Worm (Caenorhabditis elegans) whole organism, late embryonic: ENCODE measurements around the gene str-83.

ENCODE experiments used
- ceh-9 ChIP-seq: sonication (generic microtip); optimal IDR thresholded peaks from 2 replicates; lab custom pipeline; 2016; ENCODE audit warnings: mild to moderate bottlenecking, missing genetic modification characterization, inconsistent platforms, missing compliant biosample characterization
- mec-3 ChIP-seq: sonication (generic microtip); optimal IDR thresholded peaks from 2 replicates; lab custom pipeline; 2016; ENCODE audit warnings: borderline replicate concordance, missing genetic modification characterization, missing compliant biosample characterization
- npax-4 ChIP-seq: sonication (generic microtip); optimal IDR thresholded peaks from 2 replicates; lab custom pipeline; 2016; ENCODE audit warnings: missing genetic modification characterization, missing compliant biosample characterization
- sdc-2 ChIP-seq: sonication (generic microtip); optimal IDR thresholded peaks from 2 replicates; lab custom pipeline; 2016; ENCODE audit warnings: missing genotype, missing genetic modification characterization, missing compliant biosample characterization
- ttx-3 ChIP-seq: sonication (generic microtip); optimal IDR thresholded peaks from 2 replicates; lab custom pipeline; 2016; ENCODE audit warnings: missing genetic modification reagents, missing genetic modification characterization, missing compliant biosample characterization

ce11 chrV:3943364-3943763, 33.7 kb upstream of the str-83 start:
- no peak for TF ChIP-seq mec-3 (tag; lab: Kevin White, UChicago)
- TF ChIP-seq ceh-9 (tag; lab: Kevin White, UChicago): no peak
- no peak for TF ChIP-seq npax-4 (tag; lab: Kevin White, UChicago)
- no peak for TF ChIP-seq sdc-2 (tag; lab: Kevin White, UChicago)
- TF ChIP-seq ttx-3: no peak
